Worm (Caenorhabditis elegans) whole organism, mixed stage, embryonic: ENCODE data around the gene Y55F3BR.1.

Experiments used
- M03D4.4 ChIP-seq: sonication (generic microtip); optimal IDR thresholded peaks from 2 replicates; lab custom pipeline; 2017; ENCODE audit warnings: mild to moderate bottlenecking, missing genetic modification characterization, missing compliant biosample characterization
- bed-3 ChIP-seq: fragments of 200-800 bp; sonication (Bioruptor generic); optimal IDR thresholded peaks from 3 replicates; lab custom pipeline; 2018; ENCODE audit warnings: mild to moderate bottlenecking, missing genetic modification characterization, moderate library complexity, missing compliant biosample characterization
- ceh-39 ChIP-seq: fragments of 150-350 bp; optimal IDR thresholded peaks from 2 replicates; lab custom pipeline; 2014; ENCODE audit warnings: missing biosample characterization, missing genetic modification characterization
- ceh-43 ChIP-seq: fragments of 200-800 bp; sonication (Bioruptor generic); optimal IDR thresholded peaks from 2 replicates; lab custom pipeline; 2018; ENCODE audit warnings: mild to moderate bottlenecking, missing genetic modification characterization, moderate library complexity, missing compliant biosample characterization
- ceh-83 ChIP-seq: fragments of 200-800 bp; sonication (Bioruptor generic); optimal IDR thresholded peaks from 2 replicates; lab custom pipeline; 2018; ENCODE audit warnings: mild to moderate bottlenecking, missing genetic modification characterization, missing compliant biosample characterization
- ces-1 ChIP-seq: fragments of 150-350 bp; optimal IDR thresholded peaks from 2 replicates; lab custom pipeline; 2014; ENCODE audit warnings: missing biosample characterization, missing genetic modification reagents, missing genetic modification characterization
- cnd-1 ChIP-seq: fragments of 200-800 bp; sonication (Bioruptor generic); optimal IDR thresholded peaks from 2 replicates; lab custom pipeline; 2018; ENCODE audit warnings: mild to moderate bottlenecking, missing genetic modification characterization, missing compliant biosample characterization
- drap-1 ChIP-seq: fragments of 200-800 bp; sonication (Bioruptor generic); optimal IDR thresholded peaks from 3 replicates; lab custom pipeline; 2018; ENCODE audit warnings: mild to moderate bottlenecking, missing genetic modification characterization, missing compliant biosample characterization
- elt-3 ChIP-seq: fragments of 150-350 bp; optimal IDR thresholded peaks from 2 replicates; lab custom pipeline; 2014; ENCODE audit warnings: missing biosample characterization, missing genetic modification characterization
- flh-1 ChIP-seq: fragments of 200-800 bp; sonication (Bioruptor generic); optimal IDR thresholded peaks from 2 replicates; lab custom pipeline; 2018; ENCODE audit warnings: mild to moderate bottlenecking, missing genetic modification characterization, moderate library complexity, missing compliant biosample characterization
- ham-2 ChIP-seq: fragments of 200-800 bp; sonication (Bioruptor generic); optimal IDR thresholded peaks from 2 replicates; lab custom pipeline; 2018; ENCODE audit warnings: mild to moderate bottlenecking, missing genetic modification characterization, missing compliant biosample characterization
- hlh-1 ChIP-seq: fragments of 150-350 bp; optimal IDR thresholded peaks from 2 replicates; lab custom pipeline; 2014; ENCODE audit warnings: missing biosample characterization, missing genetic modification reagents, missing genetic modification characterization
- lin-13 ChIP-seq: fragments of 150-350 bp; optimal IDR thresholded peaks from 2 replicates; lab custom pipeline; 2014; ENCODE audit warnings: missing biosample characterization, missing genetic modification characterization
- lin-32 ChIP-seq: fragments of 200-800 bp; sonication (Bioruptor generic); optimal IDR thresholded peaks from 2 replicates; lab custom pipeline; 2018; ENCODE audit warnings: mild to moderate bottlenecking, missing genetic modification characterization, missing compliant biosample characterization
- lsy-2 ChIP-seq: fragments of 150-350 bp; optimal IDR thresholded peaks from 2 replicates; lab custom pipeline; 2014; ENCODE audit warnings: missing biosample characterization, missing genetic modification characterization
- mep-1 ChIP-seq: fragments of 150-350 bp; optimal IDR thresholded peaks from 2 replicates; lab custom pipeline; 2017; ENCODE audit warnings: missing biosample characterization, missing genetic modification reagents, missing genetic modification characterization, inconsistent platforms
- mls-2 ChIP-seq: sonication (generic microtip); optimal IDR thresholded peaks from 2 replicates; lab custom pipeline; 2016; ENCODE audit warnings: mild to moderate bottlenecking, missing genetic modification characterization, moderate library complexity, missing compliant biosample characterization
- nhr-12 ChIP-seq: fragments of 150-350 bp; optimal IDR thresholded peaks from 2 replicates; lab custom pipeline; 2014; ENCODE audit warnings: missing biosample characterization, missing genetic modification characterization
- nhr-2 ChIP-seq: fragments of 150-350 bp; optimal IDR thresholded peaks from 2 replicates; lab custom pipeline; 2014; ENCODE audit warnings: missing biosample characterization, missing genetic modification characterization
- nhr-237 ChIP-seq: fragments of 150-350 bp; optimal IDR thresholded peaks from 2 replicates; lab custom pipeline; 2014; ENCODE audit warnings: missing biosample characterization, missing genetic modification characterization
- nhr-76 ChIP-seq: sonication (generic microtip); optimal IDR thresholded peaks from 2 replicates; lab custom pipeline; 2017; ENCODE audit warnings: missing biosample characterization, missing genetic modification characterization
- pha-4 ChIP-seq: fragments of 150-350 bp; optimal IDR thresholded peaks from 2 replicates; lab custom pipeline; 2018; ENCODE audit warnings: missing biosample characterization, missing genetic modification reagents, missing genetic modification characterization
- snpc-4 ChIP-seq: fragments of 150-350 bp; optimal IDR thresholded peaks from 2 replicates; lab custom pipeline; 2014; ENCODE audit warnings: missing biosample characterization, missing genetic modification characterization
- sptf-1 ChIP-seq: sonication (generic microtip); optimal IDR thresholded peaks from 2 replicates; lab custom pipeline; 2017; ENCODE audit warnings: mild to moderate bottlenecking, missing genetic modification characterization, moderate library complexity, missing compliant biosample characterization
- tbx-8 ChIP-seq: fragments of 200-800 bp; sonication (Bioruptor generic); optimal IDR thresholded peaks from 2 replicates; lab custom pipeline; 2018; ENCODE audit warnings: mild to moderate bottlenecking, missing genetic modification characterization, moderate library complexity, missing compliant biosample characterization
- unc-39 ChIP-seq: fragments of 150-350 bp; optimal IDR thresholded peaks from 2 replicates; lab custom pipeline; 2014; ENCODE audit warnings: missing biosample characterization, missing genetic modification characterization
- unc-62 ChIP-seq: fragments of 150-350 bp; optimal IDR thresholded peaks from 2 replicates; lab custom pipeline; 2014; ENCODE audit warnings: missing biosample characterization, missing genetic modification reagents, missing genetic modification characterization
- zip-8 ChIP-seq: fragments of 150-350 bp; optimal IDR thresholded peaks from 2 replicates; lab custom pipeline; 2014; ENCODE audit warnings: missing biosample characterization, missing genetic modification characterization

Y55F3BR.1 gene

ce11 chrIV:854357-855269 lies 20.0 kb upstream of the Y55F3BR.1 start, which contains the start of the genes lem-4 and Y55F3BR.11:
Gene lem-4 (minus strand): TSS chrIV:854780.
Gene Y55F3BR.11 (plus strand): TSS chrIV:855219.
- TF ChIP-seq nhr-237 = peak; percentile 51
- TF ChIP-seq ceh-39 (tag; lab: Kevin White, UChicago) = peak; percentile 60
- TF ChIP-seq nhr-12 (tag; lab: Kevin White, UChicago) = no peak
- peak; percentile 42 for TF ChIP-seq ces-1 (GFP tag; lab: Kevin White, UChicago)
- TF ChIP-seq lsy-2 (tag; lab: Kevin White, UChicago) = peak; percentile 53
- TF ChIP-seq pha-4 = peak; percentile 42
- TF ChIP-seq lin-13 (tag; lab: Kevin White, UChicago) = peak; percentile 52
- TF ChIP-seq nhr-2 (tag; lab: Kevin White, UChicago) = no peak
- TF ChIP-seq tbx-8 (GFP tag; lab: Kevin White, UChicago) = no peak
- TF ChIP-seq hlh-1 = peak; percentile 18

ce11 chrIV:855483-855882 lies 19.1 kb upstream of the Y55F3BR.1 start:
- TF ChIP-seq lsy-2 (tag; lab: Kevin White, UChicago) = no peak
- TF ChIP-seq zip-8 (tag; lab: Kevin White, UChicago) = no peak
- no peak for TF ChIP-seq ceh-43 (GFP tag; lab: Kevin White, UChicago)
- TF ChIP-seq mls-2 (tag; lab: Kevin White, UChicago) = no peak
- no peak for TF ChIP-seq ceh-83 (GFP tag; lab: Kevin White, UChicago)
- TF ChIP-seq sptf-1 (tag; lab: Kevin White, UChicago) = no peak

ce11 chrIV:856038-856437 lies 18.6 kb upstream of the Y55F3BR.1 start:
- TF ChIP-seq nhr-76 (tag; lab: Kevin White, UChicago) = no peak
- TF ChIP-seq sptf-1 (tag; lab: Kevin White, UChicago) = no peak
- TF ChIP-seq lin-32 = no peak
- TF ChIP-seq elt-3 (tag; lab: Kevin White, UChicago) = no peak
- TF ChIP-seq lsy-2 (tag; lab: Kevin White, UChicago) = no peak
- no peak for TF ChIP-seq M03D4.4 (tag; lab: Kevin White, UChicago)
- TF ChIP-seq, all 35 proteins: peak for 0

ce11 chrIV:858630-859029 lies 16.0 kb upstream of the Y55F3BR.1 start, which contains the start of gene Y55F3BR.2:
Gene Y55F3BR.2 (plus strand): TSS chrIV:858930.
- TF ChIP-seq hlh-1 (no peak), unc-39 (tag; lab: Kevin White, UChicago) (no peak), flh-1 (GFP tag; lab: Kevin White, UChicago) (no peak), lsy-2 (tag; lab: Kevin White, UChicago) (no peak), nhr-12 (tag; lab: Kevin White, UChicago) (no peak), sptf-1 (tag; lab: Kevin White, UChicago) (no peak)

- no peak for TF ChIP-seq mep-1 (tag; lab: Kevin White, UChicago)
- no peak for TF ChIP-seq ham-2 (GFP tag; lab: Kevin White, UChicago)
- TF ChIP-seq hlh-1 = no peak
- no peak for TF ChIP-seq cnd-1
- no peak for TF ChIP-seq sptf-1 (tag; lab: Kevin White, UChicago)
- no peak for TF ChIP-seq snpc-4 (tag; lab: Kevin White, UChicago)
- TF ChIP-seq zip-8 (tag; lab: Kevin White, UChicago) = no peak
These were observed 13.8 kb upstream of the Y55F3BR.1 start for ce11 chrIV:860810-861209.

- TF ChIP-seq lin-13 (tag; lab: Kevin White, UChicago) (peak; percentile 18), lsy-2 (tag; lab: Kevin White, UChicago) (no peak), pha-4 (peak; percentile 6)
These were observed 7.7 kb upstream of the Y55F3BR.1 start for ce11 chrIV:866828-867270.

- TF ChIP-seq nhr-12 (tag; lab: Kevin White, UChicago) = no peak
- TF ChIP-seq snpc-4 (tag; lab: Kevin White, UChicago) = no peak
- TF ChIP-seq nhr-2 (tag; lab: Kevin White, UChicago) = no peak
- no peak for TF ChIP-seq M03D4.4 (tag; lab: Kevin White, UChicago)
- no peak for TF ChIP-seq nhr-76 (tag; lab: Kevin White, UChicago)
- no peak for TF ChIP-seq tbx-8 (GFP tag; lab: Kevin White, UChicago)
- TF ChIP-seq drap-1 (GFP tag; lab: Kevin White, UChicago) = no peak
- no peak for TF ChIP-seq bed-3
- no peak for TF ChIP-seq flh-1 (GFP tag; lab: Kevin White, UChicago)
- TF ChIP-seq unc-62 (GFP tag; lab: Kevin White, UChicago) = no peak
- TF ChIP-seq elt-3 (tag; lab: Kevin White, UChicago) = no peak
These were observed 5.9 kb upstream of the Y55F3BR.1 start for ce11 chrIV:868723-869122.
